Fruit fly (Drosophila melanogaster): ENCODE results near the gene CG33110.
A peak's percentile ranks its signal among the peaks of the same experiment; 100 is the strongest.

The CG33110 gene

DNA sequence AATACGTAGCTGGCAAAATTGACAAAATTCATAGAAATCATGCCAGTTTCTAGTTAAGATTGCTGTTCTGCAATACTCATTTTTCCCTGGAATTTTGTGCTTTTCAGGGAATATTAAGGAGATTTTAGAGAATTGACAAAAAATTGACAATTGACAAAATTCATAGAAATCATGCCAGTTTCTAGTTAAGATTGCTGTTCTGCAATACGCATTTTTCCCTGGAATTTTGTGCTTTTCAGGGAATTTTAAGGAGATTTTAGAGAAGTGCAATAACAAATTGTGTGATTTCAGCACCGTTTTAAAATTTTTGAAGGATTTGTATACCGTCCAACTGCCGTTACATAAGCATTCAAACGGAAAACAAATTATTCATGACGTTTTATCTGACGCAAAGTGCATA is 18.8 kb downstream of the CG33110 start:
- no peak for TF ChIP-seq Hr83 (GFP tag; optimal IDR thresholded peaks at IDR 0.05; ENCODE audit: poor library complexity, severe bottlenecking)
- no peak for TF ChIP-seq N (GFP tag; optimal IDR thresholded peaks at IDR 0.05)
- no peak for TF ChIP-seq Rel (GFP tag; optimal IDR thresholded peaks at IDR 0.05)
- TF ChIP-seq Rel (tag; optimal IDR thresholded peaks at IDR 0.05): no peak
- no peak for TF ChIP-seq psq (GFP tag; optimal IDR thresholded peaks at IDR 0.05)
- TF ChIP-seq brk (GFP tag; optimal IDR thresholded peaks at IDR 0.05): no peak
- TF ChIP-seq dsf (GFP tag; optimal IDR thresholded peaks at IDR 0.05; ENCODE audit: borderline replicate concordance): no peak
- TF ChIP-seq Dfd (GFP tag; optimal IDR thresholded peaks at IDR 0.05): no peak
- TF ChIP-seq sv (GFP tag; optimal IDR thresholded peaks at IDR 0.05): no peak
- TF ChIP-seq ey (GFP tag; optimal IDR thresholded peaks at IDR 0.05): no peak
- no peak for TF ChIP-seq Hnf4 (GFP tag; optimal IDR thresholded peaks at IDR 0.05)
- no peak for TF ChIP-seq Dif (GFP tag; optimal IDR thresholded peaks at IDR 0.05; ENCODE audit: partially characterized antibody)
- TF ChIP-seq lola (GFP tag; optimal IDR thresholded peaks at IDR 0.05): no peak
- no peak for TF ChIP-seq CG9705 (GFP tag; optimal IDR thresholded peaks at IDR 0.05)
- no peak for TF ChIP-seq Abd-B (GFP tag; optimal IDR thresholded peaks at IDR 0.05)
- TF ChIP-seq pan (optimal IDR thresholded peaks at IDR 0.05): no peak
- TF ChIP-seq sage (GFP tag; optimal IDR thresholded peaks at IDR 0.05): no peak
- no peak for TF ChIP-seq dmrt93B (GFP tag; optimal IDR thresholded peaks at IDR 0.05)

DNA sequence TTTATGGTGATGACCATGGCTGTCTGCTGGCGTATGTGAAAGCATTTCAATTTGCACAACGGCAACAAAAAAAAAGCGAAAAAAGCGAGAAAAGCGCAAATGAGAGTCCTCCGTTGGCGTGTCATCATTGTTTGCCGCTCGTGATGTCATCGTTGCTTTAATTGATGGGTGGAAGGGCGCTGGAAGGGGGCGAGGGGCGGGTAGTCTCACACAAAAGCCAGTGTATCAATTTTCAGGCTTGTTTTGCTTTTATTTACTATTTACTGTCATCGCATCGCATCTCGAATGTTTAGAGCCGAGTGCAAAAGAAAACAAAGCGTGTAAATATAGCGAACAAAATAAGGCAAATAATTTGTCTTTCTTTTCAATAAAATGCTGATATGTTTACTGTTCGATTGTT is 19.3 kb downstream of the CG33110 start:
- TF ChIP-seq N (GFP tag; optimal IDR thresholded peaks at IDR 0.05) (no peak), lola (GFP tag; optimal IDR thresholded peaks at IDR 0.05) (no peak), Hr78 (GFP tag; optimal IDR thresholded peaks at IDR 0.05) (no peak), Rel (GFP tag; optimal IDR thresholded peaks at IDR 0.05) (no peak), Rel (tag; optimal IDR thresholded peaks at IDR 0.05) (no peak), rgr (GFP tag; optimal IDR thresholded peaks at IDR 0.05) (peak; percentile 29), dmrt93B (GFP tag; optimal IDR thresholded peaks at IDR 0.05) (peak; percentile 13)

DNA sequence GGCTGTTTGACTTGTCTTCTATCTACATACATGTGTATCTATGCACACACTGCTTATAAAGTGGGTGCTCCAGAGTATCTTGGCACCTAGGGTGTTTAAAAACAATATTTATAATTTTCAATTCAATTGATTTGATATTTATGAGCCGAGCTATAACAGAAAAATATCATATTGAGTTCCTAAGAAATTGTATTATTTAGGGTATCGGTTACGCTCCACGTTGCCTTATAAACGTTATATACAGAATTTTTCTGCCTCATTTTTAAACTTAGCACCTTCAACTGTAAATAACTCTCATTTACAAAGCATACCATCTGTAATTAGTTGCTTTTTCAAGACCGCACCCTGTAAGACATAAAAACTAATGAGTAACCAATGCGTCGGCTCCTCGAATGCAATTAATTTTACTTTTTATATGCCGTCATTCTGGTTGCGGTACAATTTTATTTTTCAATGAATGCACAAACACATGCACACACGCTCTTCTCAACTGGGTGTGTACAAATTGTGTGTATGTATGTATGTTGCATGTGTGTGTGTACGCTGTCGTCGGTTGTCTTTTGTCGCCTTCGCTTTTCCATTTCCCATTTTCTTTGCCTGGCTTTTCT is 20.8 kb downstream of the CG33110 start:
- TF ChIP-seq Dfd (GFP tag; optimal IDR thresholded peaks at IDR 0.05): no peak
- TF ChIP-seq brk (GFP tag; optimal IDR thresholded peaks at IDR 0.05): no peak
- TF ChIP-seq foxo (GFP tag; optimal IDR thresholded peaks at IDR 0.05): peak in 1 of 2 experiments; percentile 3
- TF ChIP-seq dsf (GFP tag; optimal IDR thresholded peaks at IDR 0.05; ENCODE audit: borderline replicate concordance): no peak
- TF ChIP-seq Vsx2 (GFP tag; optimal IDR thresholded peaks at IDR 0.05; ENCODE audit: partially characterized antibody): no peak
- no peak for TF ChIP-seq CG9705 (GFP tag; optimal IDR thresholded peaks at IDR 0.05)
- no peak for TF ChIP-seq dmrt93B (GFP tag; optimal IDR thresholded peaks at IDR 0.05)
- TF ChIP-seq lola (GFP tag; optimal IDR thresholded peaks at IDR 0.05): no peak
- peak; percentile 9 for TF ChIP-seq woc (GFP tag; optimal IDR thresholded peaks at IDR 0.05)
- TF ChIP-seq Hr83 (GFP tag; optimal IDR thresholded peaks at IDR 0.05; ENCODE audit: poor library complexity, severe bottlenecking): no peak
- TF ChIP-seq br (GFP tag; optimal IDR thresholded peaks at IDR 0.05): peak; percentile 49
- TF ChIP-seq OdsH (GFP tag; optimal IDR thresholded peaks at IDR 0.05): peak; percentile 33
- TF ChIP-seq dl (GFP tag; optimal IDR thresholded peaks at IDR 0.05; ENCODE audit: insufficient read depth in 1 of 2, partially characterized antibody in 2 of 2): no peak
- TF ChIP-seq fru (GFP tag; optimal IDR thresholded peaks at IDR 0.05): peak; percentile 43
- peak; percentile 10 for TF ChIP-seq ey (GFP tag; optimal IDR thresholded peaks at IDR 0.05)
- TF ChIP-seq N (GFP tag; optimal IDR thresholded peaks at IDR 0.05): no peak
- TF ChIP-seq psq (GFP tag; optimal IDR thresholded peaks at IDR 0.05): peak; percentile 26
- peak; percentile 22 for TF ChIP-seq h (GFP tag; optimal IDR thresholded peaks at IDR 0.05)
- peak; percentile 5 for TF ChIP-seq sv (GFP tag; optimal IDR thresholded peaks at IDR 0.05)
- TF ChIP-seq pan (optimal IDR thresholded peaks at IDR 0.05): no peak
- peak; percentile 7 for TF ChIP-seq rgr (GFP tag; optimal IDR thresholded peaks at IDR 0.05)
- TF ChIP-seq usp (GFP tag; optimal IDR thresholded peaks at IDR 0.05): no peak
- no peak for TF ChIP-seq jim (GFP tag; optimal IDR thresholded peaks at IDR 0.05)

DNA sequence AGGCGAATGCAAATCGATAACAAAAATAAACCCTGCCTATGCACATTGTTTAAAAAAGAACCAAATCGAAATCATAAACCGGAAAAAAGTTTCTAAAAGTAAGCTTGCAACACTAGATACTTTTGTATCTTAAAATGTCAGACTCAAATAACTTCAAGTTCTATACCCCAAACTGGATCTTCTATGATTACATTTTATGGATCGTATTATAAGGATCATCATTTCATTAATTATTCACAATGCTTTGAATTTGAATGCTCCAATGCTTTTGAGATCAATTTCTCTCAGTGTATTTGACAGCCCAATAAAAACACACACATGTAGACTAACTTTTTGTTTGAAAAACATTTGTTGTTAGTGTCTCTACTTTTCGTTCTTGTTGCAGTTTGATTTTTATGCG is 24.3 kb downstream of the CG33110 start:
- no peak for TF ChIP-seq dmrt93B (GFP tag; optimal IDR thresholded peaks at IDR 0.05)
- TF ChIP-seq Sp1 (GFP tag; optimal IDR thresholded peaks at IDR 0.05): no peak
- no peak for TF ChIP-seq usp (GFP tag; optimal IDR thresholded peaks at IDR 0.05)
- TF ChIP-seq CG32264 (GFP tag; optimal IDR thresholded peaks at IDR 0.05): no peak
- no peak for TF ChIP-seq Jra (GFP tag; optimal IDR thresholded peaks at IDR 0.05)
